Worm (Caenorhabditis elegans) whole organism, L4 larva: Measurements from ENCODE around the gene srg-60.

Source experiments
- ceh-44 ChIP-seq: fragments of 200-800 bp; sonication (Bioruptor generic); IDR thresholded peaks from 2 replicates; pipeline ENCODE4 v1.3.6; 2022; ENCODE audit warnings: missing genetic modification reagents, missing genetic modification characterization, missing compliant biosample characterization
- ctbp-1 ChIP-seq: fragments of 200-800 bp; sonication (Bioruptor generic); IDR thresholded peaks from 2 replicates; pipeline ENCODE4 v1.3.6; 2022; ENCODE audit warnings: missing genetic modification reagents, missing genetic modification characterization, missing compliant biosample characterization
- daf-12 ChIP-seq: fragments of 150-350 bp; optimal IDR thresholded peaks from 2 replicates; lab custom pipeline; 2014; ENCODE audit warnings: missing biosample characterization, missing genetic modification reagents, missing genetic modification characterization
- dmd-6 ChIP-seq: fragments of 200-800 bp; sonication (Bioruptor generic); IDR thresholded peaks from 2 replicates; pipeline ENCODE4 v1.3.6; 2022; ENCODE audit warnings: missing genetic modification reagents, missing genetic modification characterization, missing compliant biosample characterization
- fkh-10 ChIP-seq: fragments of 150-350 bp; optimal IDR thresholded peaks from 2 replicates; lab custom pipeline; 2014; ENCODE audit warnings: missing biosample characterization, missing genetic modification reagents, missing genetic modification characterization
- lin-13 ChIP-seq: fragments of 150-350 bp; optimal IDR thresholded peaks from 2 replicates; lab custom pipeline; 2014; ENCODE audit warnings: missing biosample characterization, missing genetic modification reagents, missing genetic modification characterization
- lin-15B ChIP-seq: fragments of 150-350 bp; sonication (generic microtip); optimal IDR thresholded peaks from 3 replicates; lab custom pipeline; 2014; ENCODE audit warnings: missing biosample characterization, missing genetic modification characterization
- nhr-11 ChIP-seq: fragments of 150-350 bp; optimal IDR thresholded peaks from 2 replicates; lab custom pipeline; 2014; ENCODE audit warnings: missing biosample characterization, missing genetic modification characterization
- nhr-111 ChIP-seq: fragments of 200-800 bp; sonication (Bioruptor generic); optimal IDR thresholded peaks from 2 replicates; lab custom pipeline; 2018; ENCODE audit warnings: mild to moderate bottlenecking, missing genetic modification characterization, missing compliant biosample characterization
- nhr-28 ChIP-seq: fragments of 150-350 bp; optimal IDR thresholded peaks from 2 replicates; lab custom pipeline; 2014; ENCODE audit warnings: missing biosample characterization, missing genetic modification characterization
- pha-4 ChIP-seq, 2 experiments: fragments of 150-350 bp in 1 of 2; fragments of 200-800 bp in 1 of 2; sonication (Bioruptor generic) in 1 of 2; IDR thresholded peaks in 1 of 2; optimal IDR thresholded peaks in 1 of 2; 2 replicates each; pipeline versions ENCODE4 v1.3.6 to Lab custom; 2014 to 2022; ENCODE audit warnings: missing genetic modification characterization in 2 of 2, missing genetic modification reagents in 2 of 2, missing biosample characterization in 1 of 2, missing compliant biosample characterization in 1 of 2
- tra-1 ChIP-seq: fragments of 200-800 bp; sonication (Bioruptor generic); IDR thresholded peaks from 2 replicates; pipeline ENCODE4 v1.3.6; 2022; ENCODE audit warnings: missing genetic modification reagents, missing genetic modification characterization, missing compliant biosample characterization
- unc-39 ChIP-seq: sonication (generic microtip); optimal IDR thresholded peaks from 2 replicates; lab custom pipeline; 2017; ENCODE audit warnings: missing biosample characterization, missing genetic modification characterization
- ztf-11 ChIP-seq: fragments of 150-350 bp; optimal IDR thresholded peaks from 2 replicates; lab custom pipeline; 2014; ENCODE audit warnings: missing biosample characterization, missing genetic modification characterization

DNA sequence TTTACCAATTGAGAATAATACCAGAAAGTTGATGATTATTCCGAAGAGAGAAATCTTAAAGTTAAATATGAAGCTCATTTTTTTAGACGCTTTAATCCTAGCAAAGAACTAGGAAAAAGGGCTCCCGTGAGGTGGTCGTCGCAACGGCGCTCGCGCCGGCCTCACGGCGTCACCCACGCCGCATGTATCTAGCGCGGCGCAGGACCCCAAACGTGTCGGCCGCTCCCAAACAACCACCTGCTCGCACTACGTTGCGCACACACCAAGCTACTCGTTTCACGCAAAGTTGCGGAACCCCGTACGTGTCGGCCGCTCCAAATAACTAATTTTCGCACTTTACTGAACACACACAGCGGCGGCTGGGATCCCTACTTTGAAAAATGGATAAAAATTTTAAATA, 23.9 kb upstream of the srg-60 start:
- no peak for TF ChIP-seq unc-39 (tag; lab: Kevin White, UChicago)
- TF ChIP-seq ztf-11, result no peak
- no peak for TF ChIP-seq nhr-28 (tag; lab: Kevin White, UChicago)
- no peak for TF ChIP-seq lin-15B
- TF ChIP-seq lin-13 (GFP tag; lab: Kevin White, UChicago), result no peak
- no peak for TF ChIP-seq pha-4 (GFP tag; IDR thresholded peaks at IDR 0.05; lab: Robert Waterston, UW)
- no peak for TF ChIP-seq pha-4 (tag; optimal IDR thresholded peaks at IDR 0.05; lab: Kevin White, UChicago)
- TF ChIP-seq fkh-10, result no peak
- no peak for TF ChIP-seq ceh-44 (GFP tag; lab: Robert Waterston, UW)
- TF ChIP-seq nhr-11 (tag; lab: Kevin White, UChicago), result no peak
- TF ChIP-seq nhr-111 (GFP tag; lab: Kevin White, UChicago), result no peak
- no peak for TF ChIP-seq ctbp-1 (GFP tag; lab: Robert Waterston, UW)
- no peak for TF ChIP-seq daf-12 (tag; lab: Kevin White, UChicago)
- no peak for TF ChIP-seq tra-1 (GFP tag; lab: Robert Waterston, UW)
- TF ChIP-seq dmd-6 (GFP tag; lab: Robert Waterston, UW), result no peak
